Worm (Caenorhabditis elegans) whole organism, L1 larva: ENCODE results near the gene H20E11.1.

Experiments used
- C04F5.9 ChIP-seq: sonication (generic microtip); optimal IDR thresholded peaks from 2 replicates; lab custom pipeline; 2016; ENCODE audit warnings: missing genetic modification characterization, missing compliant biosample characterization
- C16A3.4 ChIP-seq: fragments of 150-350 bp; optimal IDR thresholded peaks from 2 replicates; lab custom pipeline; 2014; ENCODE audit warnings: missing biosample characterization, missing genetic modification characterization
- Y116A8C.19 ChIP-seq: sonication (generic microtip); optimal IDR thresholded peaks from 2 replicates; lab custom pipeline; 2016; ENCODE audit warnings: missing compliant biosample characterization, missing genetic modification characterization, borderline replicate concordance
- aha-1 ChIP-seq: fragments of 150-350 bp; optimal IDR thresholded peaks from 2 replicates; lab custom pipeline; 2014; ENCODE audit warnings: missing biosample characterization, missing genetic modification characterization
- alr-1 ChIP-seq: fragments of 200-800 bp; sonication (Bioruptor generic); optimal IDR thresholded peaks from 2 replicates; lab custom pipeline; 2018; ENCODE audit warnings: borderline replicate concordance, mild to moderate bottlenecking, missing genetic modification characterization, missing compliant biosample characterization
- aly-2 ChIP-seq: fragments of 150-350 bp; optimal IDR thresholded peaks from 2 replicates; lab custom pipeline; 2014; ENCODE audit warnings: missing biosample characterization, missing genetic modification characterization
- ama-1 ChIP-seq: fragments of 150-350 bp; optimal IDR thresholded peaks from 2 replicates; lab custom pipeline; 2014
- blmp-1 ChIP-seq: fragments of 150-350 bp; optimal IDR thresholded peaks from 2 replicates; lab custom pipeline; 2014; ENCODE audit warnings: missing biosample characterization, missing genetic modification characterization
- ceh-82 ChIP-seq, 3 experiments: fragments of 150-350 bp in 1 of 3; sonication (generic microtip) in 2 of 3; optimal IDR thresholded peaks; 2 replicates each; lab custom pipeline; 2014 to 2017; ENCODE audit warnings: missing biosample characterization in 3 of 3, missing genetic modification characterization in 3 of 3
- ces-1 ChIP-seq: fragments of 150-350 bp; optimal IDR thresholded peaks from 2 replicates; lab custom pipeline; 2014; ENCODE audit warnings: missing biosample characterization, missing genetic modification reagents, missing genetic modification characterization
- dpl-1 ChIP-seq, 3 experiments: fragments of 150-350 bp in 2 of 3; sonication (generic microtip) in 1 of 3; optimal IDR thresholded peaks; 2 replicates each; lab custom pipeline; 2014 to 2017; ENCODE audit warnings: missing biosample characterization in 3 of 3, missing genetic modification characterization in 3 of 3, missing genetic modification reagents in 3 of 3
- efl-3 ChIP-seq: fragments of 200-800 bp; sonication (Bioruptor generic); optimal IDR thresholded peaks from 2 replicates; lab custom pipeline; 2018; ENCODE audit warnings: mild to moderate bottlenecking, missing genetic modification characterization, missing compliant biosample characterization
- egl-27 ChIP-seq, 2 experiments: fragments of 150-350 bp in 1 of 2; sonication (generic microtip); optimal IDR thresholded peaks; 3 replicates each; lab custom pipeline; 2017 to 2018; ENCODE audit warnings: missing biosample characterization in 2 of 2, missing genetic modification characterization in 2 of 2, missing genetic modification reagents in 2 of 2
- elt-2 ChIP-seq: sonication (generic microtip); optimal IDR thresholded peaks from 2 replicates; lab custom pipeline; 2016; ENCODE audit warnings: missing genetic modification characterization, mild to moderate bottlenecking, inconsistent platforms, missing compliant biosample characterization, missing genetic modification reagents
- fkh-4 ChIP-seq: sonication (generic microtip); optimal IDR thresholded peaks from 2 replicates; lab custom pipeline; 2016; ENCODE audit warnings: missing compliant biosample characterization, missing genetic modification characterization, borderline replicate concordance
- grh-1 ChIP-seq: fragments of 200-800 bp; sonication (Bioruptor generic); IDR thresholded peaks from 2 replicates; pipeline ENCODE4 v1.3.6; 2022; ENCODE audit warnings: missing genetic modification reagents, missing genetic modification characterization, missing compliant biosample characterization
- irx-1 ChIP-seq: sonication (generic microtip); optimal IDR thresholded peaks from 2 replicates; lab custom pipeline; 2016; ENCODE audit warnings: missing genetic modification characterization, missing compliant biosample characterization
- isw-1 ChIP-seq: fragments of 200-800 bp; sonication (Bioruptor generic); IDR thresholded peaks from 2 replicates; pipeline ENCODE4 v1.3.6; 2022; ENCODE audit warnings: missing genetic modification characterization, missing compliant biosample characterization
- jun-1 ChIP-seq: fragments of 150-350 bp; optimal IDR thresholded peaks from 2 replicates; lab custom pipeline; 2014; ENCODE audit warnings: missing biosample characterization, missing genetic modification reagents, missing genetic modification characterization
- lin-35 ChIP-seq, 2 experiments: fragments of 150-350 bp; optimal IDR thresholded peaks; 2 replicates each; lab custom pipeline; 2014; ENCODE audit warnings: missing biosample characterization in 2 of 2, missing genetic modification characterization in 2 of 2, missing genetic modification reagents in 2 of 2
- lin-39 ChIP-seq: fragments of 150-350 bp; optimal IDR thresholded peaks from 2 replicates; lab custom pipeline; 2014; ENCODE audit warnings: missing biosample characterization, missing genetic modification reagents, missing genetic modification characterization
- lir-3 ChIP-seq: sonication (generic microtip); optimal IDR thresholded peaks from 2 replicates; lab custom pipeline; 2016; ENCODE audit warnings: mild to moderate bottlenecking, missing genetic modification characterization, moderate library complexity, missing compliant biosample characterization; ENCODE audit not compliant: poor library complexity
- nhr-11 ChIP-seq: fragments of 150-350 bp; optimal IDR thresholded peaks from 2 replicates; lab custom pipeline; 2014; ENCODE audit warnings: missing biosample characterization, missing genetic modification characterization
- nhr-19 ChIP-seq: fragments of 200-800 bp; sonication (Bioruptor generic); conservative IDR thresholded peaks from 2 replicates; pipeline ENCODE4 v1.3.6; 2022; ENCODE audit warnings: missing genetic modification characterization, missing compliant biosample characterization
- nhr-20 ChIP-seq: sonication (generic microtip); optimal IDR thresholded peaks from 2 replicates; lab custom pipeline; 2016; ENCODE audit warnings: mild to moderate bottlenecking, missing genetic modification characterization, missing compliant biosample characterization
- nhr-28 ChIP-seq: fragments of 150-350 bp; optimal IDR thresholded peaks from 2 replicates; lab custom pipeline; 2014; ENCODE audit warnings: missing biosample characterization, missing genetic modification characterization
- nhr-71 ChIP-seq: sonication (generic microtip); optimal IDR thresholded peaks from 2 replicates; lab custom pipeline; 2016; ENCODE audit warnings: mild to moderate bottlenecking, missing genetic modification characterization, moderate library complexity, missing compliant biosample characterization
- nhr-90 ChIP-seq: sonication (generic microtip); optimal IDR thresholded peaks from 2 replicates; lab custom pipeline; 2016; ENCODE audit warnings: mild to moderate bottlenecking, missing genetic modification characterization, missing compliant biosample characterization; ENCODE audit not compliant: poor library complexity
- pax-3 ChIP-seq: fragments of 200-800 bp; sonication (Bioruptor generic); optimal IDR thresholded peaks from 2 replicates; lab custom pipeline; 2018; ENCODE audit warnings: mild to moderate bottlenecking, missing genetic modification characterization, moderate library complexity, missing compliant biosample characterization
- pqm-1 ChIP-seq: sonication (generic microtip); optimal IDR thresholded peaks from 3 replicates; lab custom pipeline; 2017; ENCODE audit warnings: missing biosample characterization, missing genetic modification characterization
- rnt-1 ChIP-seq: sonication (generic microtip); optimal IDR thresholded peaks from 2 replicates; lab custom pipeline; 2016; ENCODE audit warnings: mild to moderate bottlenecking, missing genetic modification characterization, moderate library complexity, missing compliant biosample characterization
- skn-1 ChIP-seq: fragments of 150-350 bp; optimal IDR thresholded peaks from 2 replicates; lab custom pipeline; 2014; ENCODE audit warnings: missing biosample characterization, missing genetic modification characterization
- snpc-4 ChIP-seq: fragments of 150-350 bp; optimal IDR thresholded peaks from 2 replicates; lab custom pipeline; 2014; ENCODE audit warnings: missing biosample characterization, missing genetic modification characterization
- snu-23 ChIP-seq: sonication (generic microtip); optimal IDR thresholded peaks from 2 replicates; lab custom pipeline; 2016; ENCODE audit warnings: missing genetic modification characterization, missing compliant biosample characterization
- sptf-1 ChIP-seq: fragments of 150-350 bp; optimal IDR thresholded peaks from 2 replicates; lab custom pipeline; 2014; ENCODE audit warnings: missing biosample characterization, missing genetic modification characterization
- swsn-7 ChIP-seq: sonication (generic microtip); optimal IDR thresholded peaks from 2 replicates; lab custom pipeline; 2016; ENCODE audit warnings: missing genetic modification characterization, missing compliant biosample characterization
- unc-86 ChIP-seq: sonication (generic microtip); optimal IDR thresholded peaks from 2 replicates; lab custom pipeline; 2016; ENCODE audit warnings: missing genetic modification characterization, missing compliant biosample characterization
- unc-98 ChIP-seq: fragments of 200-800 bp; sonication (Bioruptor generic); IDR thresholded peaks from 2 replicates; pipeline ENCODE4 v1.3.6; 2022; ENCODE audit warnings: missing genetic modification characterization, missing compliant biosample characterization
- xbp-1 ChIP-seq: sonication (generic microtip); optimal IDR thresholded peaks from 2 replicates; lab custom pipeline; 2016; ENCODE audit warnings: missing genetic modification characterization, missing compliant biosample characterization

Gene H20E11.1

ce11 chrIV:6790438-6791124, 39.4 kb upstream of the H20E11.1 start, which contains the start of the genes C17H12.2 and vha-8 (continued):
- TF ChIP-seq snpc-4 (peak; percentile 84), alr-1 (tag; lab: Kevin White, UChicago) (no peak), rnt-1 (peak; percentile 95), lin-39 (peak; percentile 78), blmp-1 (tag; lab: Kevin White, UChicago) (peak; percentile 93), xbp-1 (tag; lab: Kevin White, UChicago) (peak; percentile 92), nhr-11 (tag; lab: Kevin White, UChicago) (peak; percentile 47), ama-1 (peak; percentile 29), ceh-82 (tag; optimal IDR thresholded peaks at IDR 0.05; lab: Kevin White, UChicago) (peak; percentile 82 to 98 (median 84)), C04F5.9 (tag; lab: Kevin White, UChicago) (peak; percentile 76), egl-27 (tag; optimal IDR thresholded peaks at IDR 0.05; lab: Kevin White, UChicago) (peak; percentile 38 to 76), nhr-90 (peak; percentile 89), jun-1 (tag; lab: Kevin White, UChicago) (peak; percentile 90), lir-3 (tag; lab: Kevin White, UChicago) (peak; percentile 73), unc-86 (tag; lab: Kevin White, UChicago) (peak; percentile 85), fkh-4 (tag; lab: Kevin White, UChicago) (peak; percentile 45), C16A3.4 (tag; lab: Kevin White, UChicago) (peak; percentile 98), dpl-1 (GFP tag; optimal IDR thresholded peaks at IDR 0.05; lab: Kevin White, UChicago) (peak; percentile 83 to 88 (median 86)), unc-98 (GFP tag; lab: Robert Waterston, UW) (no peak), swsn-7 (peak; percentile 93), isw-1 (GFP tag; lab: Robert Waterston, UW) (peak; percentile 89), aly-2 (peak; percentile 84), lin-35 (GFP tag; optimal IDR thresholded peaks at IDR 0.05; lab: Kevin White, UChicago) (peak; percentile 90 to 94), nhr-28 (tag; lab: Kevin White, UChicago) (no peak), aha-1 (tag; lab: Kevin White, UChicago) (peak; percentile 27), snu-23 (GFP tag; lab: Kevin White, UChicago) (peak; percentile 98), pax-3 (tag; lab: Kevin White, UChicago) (peak; percentile 62), sptf-1 (tag; lab: Kevin White, UChicago) (no peak), skn-1 (peak; percentile 88), efl-3 (no peak), ces-1 (no peak)
- TF ChIP-seq, all 84 proteins: peak for 63

- TF ChIP-seq nhr-90: peak; percentile 43
- peak; percentile 49 for TF ChIP-seq snpc-4
- peak; percentile 2 for TF ChIP-seq elt-2
- peak; percentile 47 for TF ChIP-seq nhr-71 (tag; lab: Kevin White, UChicago)
- TF ChIP-seq grh-1 (GFP tag; lab: Robert Waterston, UW): no peak
- TF ChIP-seq Y116A8C.19 (tag; lab: Kevin White, UChicago): no peak
- TF ChIP-seq aly-2: peak; percentile 74
- TF ChIP-seq pqm-1: no peak
- peak; percentile 35 for TF ChIP-seq snu-23 (GFP tag; lab: Kevin White, UChicago)
- TF ChIP-seq nhr-20 (tag; lab: Kevin White, UChicago): peak; percentile 32
- TF ChIP-seq irx-1 (tag; lab: Kevin White, UChicago): no peak
- TF ChIP-seq lin-35 (GFP tag; optimal IDR thresholded peaks at IDR 0.05; lab: Kevin White, UChicago): peak in 1 of 2 experiments; percentile 21
- TF ChIP-seq nhr-19 (GFP tag; lab: Robert Waterston, UW): peak; percentile 41
These were observed 37.3 kb upstream of the H20E11.1 start for ce11 chrIV:6792380-6793309.
